Fruit fly (Drosophila melanogaster) whole organism, prepupa: ENCODE results near the gene CG10466.

Source experiments
- CG6854 ChIP-seq: fragments of 200-800 bp; sonication (Bioruptor generic); optimal IDR thresholded peaks from 2 replicates; lab custom pipeline; 2017; ENCODE audit warnings: missing biosample characterization, mild to moderate bottlenecking, missing genetic modification characterization
- CG9139 ChIP-seq: fragments of 200-800 bp; sonication (Bioruptor generic); optimal IDR thresholded peaks from 3 replicates; lab custom pipeline; 2017; ENCODE audit warnings: missing biosample characterization, mild to moderate bottlenecking, missing genetic modification characterization
- Ets21C ChIP-seq: fragments of 200-800 bp; sonication (Bioruptor generic); optimal IDR thresholded peaks from 3 replicates; lab custom pipeline; 2016; ENCODE audit warnings: missing biosample characterization, missing genetic modification characterization
- Hr4 ChIP-seq: fragments of 200-800 bp; sonication (Bioruptor generic); optimal IDR thresholded peaks from 3 replicates; lab custom pipeline; 2016; ENCODE audit warnings: missing biosample characterization, missing genetic modification characterization

dm6 chr2L:19809515-19810049 is 17.7 kb downstream of the CG10466 start:
- TF ChIP-seq Hr4 (GFP tag; lab: Kevin White, UChicago) = no peak
- TF ChIP-seq CG9139 (GFP tag; lab: Kevin White, UChicago) = no peak
- no peak for TF ChIP-seq CG6854 (GFP tag; lab: Kevin White, UChicago)
- TF ChIP-seq Ets21C (GFP tag; lab: Kevin White, UChicago) = no peak
